Fruit fly (Drosophila melanogaster): ENCODE data around the gene Galphaf.

The Galphaf gene

DNA sequence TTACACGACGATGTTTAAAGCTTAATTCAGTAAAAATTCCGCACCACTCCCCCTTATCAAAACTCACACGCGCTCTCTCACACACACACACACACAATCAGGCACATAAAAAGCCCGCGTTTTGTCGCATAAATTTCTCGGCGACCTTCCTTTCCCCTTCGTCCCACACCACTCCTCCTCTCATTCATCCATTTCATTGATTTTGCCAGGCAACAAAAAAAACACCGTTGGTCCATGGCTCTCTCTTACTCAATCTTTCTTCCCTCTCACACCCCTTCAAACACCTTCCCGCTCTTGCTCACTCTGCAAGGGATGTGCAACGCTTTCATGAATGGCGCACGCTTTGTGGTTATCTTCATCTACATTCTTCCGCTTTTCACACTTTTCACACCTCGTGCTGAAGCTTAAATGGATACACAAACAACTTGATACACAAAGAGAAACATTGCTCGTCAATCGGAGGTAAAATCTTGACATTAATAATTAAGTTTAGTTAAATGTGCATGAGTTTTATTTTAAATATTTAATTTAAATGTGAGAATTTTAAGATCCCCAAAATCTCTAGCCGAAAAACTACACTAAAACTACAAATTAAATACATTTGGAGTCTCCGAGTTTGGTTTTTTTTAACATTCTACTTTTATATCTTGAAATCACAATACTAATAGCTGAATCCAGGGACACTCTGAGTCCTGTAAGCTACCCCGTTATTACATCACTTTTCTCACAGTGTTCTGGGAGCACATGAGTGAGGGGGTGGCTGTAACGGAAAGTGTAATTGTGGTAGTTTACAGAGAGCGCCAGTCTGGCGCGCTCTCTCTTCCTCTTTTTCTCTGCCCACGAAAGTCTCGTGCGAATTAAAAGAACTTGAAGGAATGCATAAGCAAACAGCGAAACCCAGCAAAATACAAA, 7.5 kb downstream of the Galphaf start (continued):
- TF ChIP-seq wek (GFP tag; optimal IDR thresholded peaks at IDR 0.05) (peak; percentile 77), psq (GFP tag; optimal IDR thresholded peaks at IDR 0.05) (peak; percentile 76), sd (tag; optimal IDR thresholded peaks at IDR 0.05) (peak; percentile 76), Dip2 (GFP tag; IDR thresholded peaks at IDR 0.05) (0 out of 2 replicates have a peak, but pooled peaks have one; percentile 48), CG32767 (GFP tag; IDR thresholded peaks at IDR 0.05) (peak; percentile 95), CG2129 (GFP tag; IDR thresholded peaks at IDR 0.05; ENCODE audit: partially characterized antibody) (no peak), sisA (GFP tag; IDR thresholded peaks at IDR 0.05) (peak; percentile 96), CG10209 (GFP tag; optimal IDR thresholded peaks at IDR 0.05) (peak; percentile 97), fd3F (GFP tag; optimal IDR thresholded peaks at IDR 0.05) (peak; percentile 94), CG4404 (GFP tag; IDR thresholded peaks at IDR 0.05) (peak; percentile 88), ash1 (GFP tag; optimal IDR thresholded peaks at IDR 0.05) (peak; percentile 65), Eip74EF (GFP tag; optimal IDR thresholded peaks at IDR 0.05) (peak in 1 of 2 experiments; percentile 98), B-H1 (GFP tag; IDR thresholded peaks at IDR 0.05) (peak; percentile 94), Atf-2 (GFP tag; optimal IDR thresholded peaks at IDR 0.05) (peak; percentile 91), CG31365 (tag; optimal IDR thresholded peaks at IDR 0.05) (peak; percentile 73), CG2120 (GFP tag; optimal IDR thresholded peaks at IDR 0.05) (peak; percentile 94), CrebB (tag; optimal IDR thresholded peaks at IDR 0.05) (peak; percentile 78), CG14860 (GFP tag; IDR thresholded peaks at IDR 0.05; ENCODE audit: partially characterized antibody) (no peak), Asciz (GFP tag; optimal IDR thresholded peaks at IDR 0.05) (peak; percentile 97), ranshi (GFP tag; IDR thresholded peaks at IDR 0.05) (peak; percentile 94), CG31224 (GFP tag; IDR thresholded peaks at IDR 0.05) (peak; percentile 92), Ssrp (tag; optimal IDR thresholded peaks at IDR 0.05) (peak; percentile 97), Sin3A (optimal IDR thresholded peaks at IDR 0.05) (no peak), Bteb2 (GFP tag; optimal IDR thresholded peaks at IDR 0.05) (peak; percentile 89), CG11247 (GFP tag; IDR thresholded peaks at IDR 0.05) (peak; percentile 89), eve (GFP tag; optimal IDR thresholded peaks at IDR 0.05) (peak in 1 of 2 experiments; percentile 99), CG13424 (tag; optimal IDR thresholded peaks at IDR 0.05) (peak; percentile 98), Bgb (GFP tag; IDR thresholded peaks at IDR 0.05; ENCODE audit: partially characterized antibody) (peak; percentile 44; the same call in 1 of the 2 replicates), CG17361 (GFP tag; IDR thresholded peaks at IDR 0.05) (peak; percentile 100), CG7928 (GFP tag; optimal IDR thresholded peaks at IDR 0.05) (peak; percentile 77), run (tag; optimal IDR thresholded peaks at IDR 0.05) (peak; percentile 95), gfzf (GFP tag; optimal IDR thresholded peaks at IDR 0.05) (no peak), CG17385 (GFP tag; optimal IDR thresholded peaks at IDR 0.05) (peak; percentile 94), Vsx1 (GFP tag; optimal IDR thresholded peaks at IDR 0.05) (peak; percentile 94), CG3847 (GFP tag; IDR thresholded peaks at IDR 0.05) (peak; percentile 95), CG14441 (GFP tag; IDR thresholded peaks at IDR 0.05) (peak; percentile 95), CG8944 (GFP tag; optimal IDR thresholded peaks at IDR 0.05) (peak; percentile 89), CG6272 (GFP tag; IDR thresholded peaks at IDR 0.05) (peak; percentile 85), CG17612 (GFP tag; IDR thresholded peaks at IDR 0.05) (peak; percentile 83), CG1602 (GFP tag; optimal IDR thresholded peaks at IDR 0.05) (peak; percentile 97), CG7987 (GFP tag; optimal IDR thresholded peaks at IDR 0.05) (peak; percentile 92), vfl (GFP tag; optimal IDR thresholded peaks at IDR 0.05) (peak; percentile 88), br (optimal IDR thresholded peaks at IDR 0.05) (no peak), Drgx (GFP tag; IDR thresholded peaks at IDR 0.05) (peak; percentile 94), CkIIα-i1 (GFP tag; IDR thresholded peaks at IDR 0.05) (peak; percentile 69), ap (GFP tag; IDR thresholded peaks at IDR 0.05) (peak; percentile 90), CG3281 (GFP tag; optimal IDR thresholded peaks at IDR 0.05) (peak; percentile 98), zf30C (GFP tag; optimal IDR thresholded peaks at IDR 0.05) (peak; percentile 87), schlank (tag; optimal IDR thresholded peaks at IDR 0.05) (peak; percentile 88)

Data from whole organism, embryonic.